Worm (Caenorhabditis elegans): Measurements from ENCODE around the gene lgc-58.

ce11 chrX:6122026-6122425, 46.7 kb downstream of the lgc-58 start, which contains the start of gene nnt-1:
- TF ChIP-seq ceh-13 (GFP tag; optimal IDR thresholded peaks at IDR 0.05) (no peak), hmg-4 (GFP tag; optimal IDR thresholded peaks at IDR 0.05) (no peak), F13C5.2 (tag; optimal IDR thresholded peaks at IDR 0.05) (no peak), ama-1 (optimal IDR thresholded peaks at IDR 0.05) (no peak), B0310.2 (tag; optimal IDR thresholded peaks at IDR 0.05) (no peak), tra-4 (tag; optimal IDR thresholded peaks at IDR 0.05) (no peak), tbx-11 (GFP tag; IDR thresholded peaks at IDR 0.05) (no peak), tbx-37 (GFP tag; conservative IDR thresholded peaks at IDR 0.05) (no peak), flt-1 (GFP tag; IDR thresholded peaks at IDR 0.05) (no peak), scrt-1 (GFP tag; IDR thresholded peaks at IDR 0.05) (no peak), ets-7 (tag; optimal IDR thresholded peaks at IDR 0.05) (no peak), hnd-1 (tag; optimal IDR thresholded peaks at IDR 0.05) (no peak), hmbx-1 (tag; optimal IDR thresholded peaks at IDR 0.05) (no peak)
